Fruit fly (Drosophila melanogaster) whole organism, adult: Measurements from ENCODE around the gene CG8028.

Source experiments
- CG14711 ChIP-seq: fragments of 200-800 bp; sonication (Bioruptor generic); optimal IDR thresholded peaks from 2 replicates; lab custom pipeline; 2018; ENCODE audit warnings: missing biosample characterization, mild to moderate bottlenecking, missing genetic modification characterization, moderate library complexity
- CG1620 ChIP-seq: fragments of 200-800 bp; sonication (Bioruptor generic); optimal IDR thresholded peaks from 2 replicates; lab custom pipeline; 2016; ENCODE audit warnings: missing biosample characterization, missing genetic modification characterization
- Clk ChIP-seq: fragments of 200-800 bp; sonication (Bioruptor generic); optimal IDR thresholded peaks from 2 replicates; lab custom pipeline; 2017; ENCODE audit warnings: missing biosample characterization, missing genetic modification characterization
- bab1 ChIP-seq: fragments of 200-800 bp; sonication (Bioruptor generic); optimal IDR thresholded peaks from 3 replicates; lab custom pipeline; 2019; ENCODE audit warnings: missing biosample characterization, mild to moderate bottlenecking, missing genetic modification characterization, moderate library complexity
- pad ChIP-seq: fragments of 200-800 bp; sonication (Bioruptor generic); optimal IDR thresholded peaks from 3 replicates; lab custom pipeline; 2017; ENCODE audit warnings: missing biosample characterization, missing genetic modification characterization, mild to moderate bottlenecking, moderate library complexity, missing genetic modification reagents

DNA sequence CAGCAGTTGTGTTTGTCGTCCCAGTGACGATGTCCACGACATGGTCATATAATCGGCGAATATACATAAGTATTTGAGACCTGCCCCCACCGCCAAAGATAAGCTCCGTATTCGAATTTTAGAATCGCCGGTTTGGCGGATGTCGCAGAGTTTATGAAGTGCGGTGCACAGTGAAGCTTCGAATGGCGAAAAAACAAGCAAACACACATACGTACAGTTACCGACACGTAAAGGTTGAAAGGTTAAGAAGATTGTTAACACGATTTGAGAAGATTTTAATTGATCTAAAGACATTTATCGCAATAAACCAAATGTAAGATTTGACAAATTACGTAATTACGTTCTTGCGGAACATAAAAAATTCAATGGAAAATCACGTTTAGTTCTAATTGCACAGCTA, 29.5 kb upstream of the CG8028 start:
- no peak for TF ChIP-seq CG14711 (tag; lab: Kevin White, UChicago)
- TF ChIP-seq bab1, result no peak
- TF ChIP-seq pad (GFP tag; lab: Kevin White, UChicago), result no peak
- TF ChIP-seq CG1620 (GFP tag; lab: Kevin White, UChicago), result no peak
- TF ChIP-seq Clk (GFP tag; lab: Kevin White, UChicago), result no peak
